Worm (Caenorhabditis elegans) whole organism, L4 larva: ENCODE data around the gene sax-3.

Experiments
- F37D6.2 ChIP-seq: sonication (generic microtip); optimal IDR thresholded peaks from 2 replicates; lab custom pipeline; 2016; ENCODE audit warnings: mild to moderate bottlenecking, missing genetic modification characterization, missing compliant biosample characterization
- R02D3.7 ChIP-seq: fragments of 150-350 bp; sonication (generic microtip); optimal IDR thresholded peaks from 3 replicates; lab custom pipeline; 2014; ENCODE audit warnings: missing biosample characterization, missing genetic modification characterization
- ZK337.2 ChIP-seq: fragments of 200-800 bp; sonication (Bioruptor generic); IDR thresholded peaks from 2 replicates; pipeline ENCODE4 v1.3.6; 2022; ENCODE audit warnings: missing genetic modification reagents, missing genetic modification characterization, missing compliant biosample characterization
- cey-2 ChIP-seq: sonication (generic microtip); optimal IDR thresholded peaks from 3 replicates; lab custom pipeline; 2017; ENCODE audit warnings: missing genetic modification characterization, mild to moderate bottlenecking, missing compliant biosample characterization, antibody characterized with exemption, borderline replicate concordance; ENCODE audit not compliant: insufficient read depth
- daf-12 ChIP-seq: fragments of 150-350 bp; optimal IDR thresholded peaks from 2 replicates; lab custom pipeline; 2014; ENCODE audit warnings: missing biosample characterization, missing genetic modification reagents, missing genetic modification characterization
- fos-1 ChIP-seq: fragments of 150-350 bp; optimal IDR thresholded peaks from 2 replicates; lab custom pipeline; 2014; ENCODE audit warnings: missing biosample characterization, missing genetic modification characterization
- lin-39 ChIP-seq: fragments of 150-350 bp; optimal IDR thresholded peaks from 2 replicates; lab custom pipeline; 2014; ENCODE audit warnings: missing biosample characterization, missing genetic modification reagents, missing genetic modification characterization
- mdl-1 ChIP-seq, 2 experiments: fragments of 150-350 bp in 1 of 2; sonication (generic microtip) in 1 of 2; optimal IDR thresholded peaks; 2 replicates each; lab custom pipeline; 2014 to 2017; ENCODE audit warnings: missing biosample characterization in 2 of 2, missing genetic modification characterization in 2 of 2
- nhr-28 ChIP-seq: fragments of 150-350 bp; optimal IDR thresholded peaks from 2 replicates; lab custom pipeline; 2014; ENCODE audit warnings: missing biosample characterization, missing genetic modification characterization
- nhr-6 ChIP-seq: fragments of 150-350 bp; optimal IDR thresholded peaks from 2 replicates; lab custom pipeline; 2014; ENCODE audit warnings: missing biosample characterization, missing genetic modification characterization
- sdz-12 ChIP-seq: fragments of 200-800 bp; sonication (Bioruptor generic); optimal IDR thresholded peaks from 2 replicates; lab custom pipeline; 2018; ENCODE audit warnings: mild to moderate bottlenecking, missing genetic modification characterization, missing compliant biosample characterization
- snpc-4 ChIP-seq: fragments of 150-350 bp; optimal IDR thresholded peaks from 2 replicates; lab custom pipeline; 2014; ENCODE audit warnings: missing biosample characterization, missing genetic modification characterization
- tra-1 ChIP-seq: fragments of 200-800 bp; sonication (Bioruptor generic); IDR thresholded peaks from 2 replicates; pipeline ENCODE4 v1.3.6; 2022; ENCODE audit warnings: missing genetic modification reagents, missing genetic modification characterization, missing compliant biosample characterization
- zfp-2 ChIP-seq: sonication (generic microtip); optimal IDR thresholded peaks from 2 replicates; lab custom pipeline; 2016; ENCODE audit warnings: mild to moderate bottlenecking, missing genetic modification characterization, missing compliant biosample characterization

ce11 chrX:3472226-3472625, 6.5 kb upstream of the sax-3 start:
- TF ChIP-seq zfp-2 (tag; lab: Kevin White, UChicago) (no peak), nhr-28 (tag; lab: Kevin White, UChicago) (peak; percentile 87), F37D6.2 (tag; lab: Kevin White, UChicago) (no peak), tra-1 (no peak), sdz-12 (GFP tag; lab: Kevin White, UChicago) (no peak), fos-1 (tag; lab: Kevin White, UChicago) (no peak), snpc-4 (tag; lab: Kevin White, UChicago) (no peak), lin-39 (tag; lab: Kevin White, UChicago) (no peak), mdl-1 (tag; optimal IDR thresholded peaks at IDR 0.05; lab: Kevin White, UChicago) (peak in 1 of 2 experiments; percentile 74), R02D3.7 (tag; lab: Kevin White, UChicago) (no peak), nhr-6 (peak; percentile 55), daf-12 (no peak), ZK337.2 (GFP tag; lab: Robert Waterston, UW) (no peak), cey-2 (tag; lab: Kevin White, UChicago) (no peak)
